Worm (Caenorhabditis elegans) whole organism, L1 larva: Measurements from ENCODE around the gene C33D9.13.

Experiments
- F16B12.6 ChIP-seq: fragments of 150-350 bp; optimal IDR thresholded peaks from 2 replicates; lab custom pipeline; 2014; ENCODE audit warnings: missing biosample characterization, missing genetic modification characterization
- egl-27 ChIP-seq, 2 experiments: fragments of 150-350 bp in 1 of 2; sonication (generic microtip); optimal IDR thresholded peaks; 3 replicates each; lab custom pipeline; 2017 to 2018; ENCODE audit warnings: missing biosample characterization in 2 of 2, missing genetic modification characterization in 2 of 2, missing genetic modification reagents in 2 of 2
- elt-2 ChIP-seq: sonication (generic microtip); optimal IDR thresholded peaks from 2 replicates; lab custom pipeline; 2016; ENCODE audit warnings: missing genetic modification characterization, mild to moderate bottlenecking, inconsistent platforms, missing compliant biosample characterization, missing genetic modification reagents
- elt-3 ChIP-seq, 6 experiments: fragments of 150-350 bp in 1 of 6; sonication (generic microtip); optimal IDR thresholded peaks; 2 replicates each; lab custom pipeline; 2017 to 2018; ENCODE audit warnings: missing biosample characterization in 6 of 6, missing genetic modification characterization in 6 of 6, inconsistent platforms in 1 of 6
- fkh-10 ChIP-seq: sonication (generic microtip); optimal IDR thresholded peaks from 2 replicates; lab custom pipeline; 2017; ENCODE audit warnings: missing biosample characterization, missing genetic modification reagents, missing genetic modification characterization
- jun-1 ChIP-seq: fragments of 150-350 bp; optimal IDR thresholded peaks from 2 replicates; lab custom pipeline; 2014; ENCODE audit warnings: missing biosample characterization, missing genetic modification reagents, missing genetic modification characterization
- mdl-1 ChIP-seq, 2 experiments: fragments of 150-350 bp; optimal IDR thresholded peaks; 2 replicates each; lab custom pipeline; 2014 to 2017; ENCODE audit warnings: missing biosample characterization in 2 of 2, missing genetic modification characterization in 2 of 2, inconsistent platforms in 1 of 2
- nhr-76 ChIP-seq: sonication (generic microtip); optimal IDR thresholded peaks from 2 replicates; lab custom pipeline; 2017; ENCODE audit warnings: missing biosample characterization, missing genetic modification characterization
- nhr-77 ChIP-seq: fragments of 150-350 bp; optimal IDR thresholded peaks from 2 replicates; lab custom pipeline; 2014; ENCODE audit warnings: missing biosample characterization, missing genetic modification characterization
- nhr-90 ChIP-seq: sonication (generic microtip); optimal IDR thresholded peaks from 2 replicates; lab custom pipeline; 2016; ENCODE audit warnings: mild to moderate bottlenecking, missing genetic modification characterization, missing compliant biosample characterization; ENCODE audit not compliant: poor library complexity
- pqm-1 ChIP-seq: sonication (generic microtip); optimal IDR thresholded peaks from 3 replicates; lab custom pipeline; 2017; ENCODE audit warnings: missing biosample characterization, missing genetic modification characterization
- skn-1 ChIP-seq: fragments of 150-350 bp; optimal IDR thresholded peaks from 2 replicates; lab custom pipeline; 2014; ENCODE audit warnings: missing biosample characterization, missing genetic modification characterization
- tlp-1 ChIP-seq: fragments of 150-350 bp; optimal IDR thresholded peaks from 2 replicates; lab custom pipeline; 2014; ENCODE audit warnings: missing biosample characterization, missing genetic modification characterization
- ztf-4 ChIP-seq: fragments of 150-350 bp; optimal IDR thresholded peaks from 2 replicates; lab custom pipeline; 2014; ENCODE audit warnings: missing biosample characterization, missing genetic modification characterization

DNA sequence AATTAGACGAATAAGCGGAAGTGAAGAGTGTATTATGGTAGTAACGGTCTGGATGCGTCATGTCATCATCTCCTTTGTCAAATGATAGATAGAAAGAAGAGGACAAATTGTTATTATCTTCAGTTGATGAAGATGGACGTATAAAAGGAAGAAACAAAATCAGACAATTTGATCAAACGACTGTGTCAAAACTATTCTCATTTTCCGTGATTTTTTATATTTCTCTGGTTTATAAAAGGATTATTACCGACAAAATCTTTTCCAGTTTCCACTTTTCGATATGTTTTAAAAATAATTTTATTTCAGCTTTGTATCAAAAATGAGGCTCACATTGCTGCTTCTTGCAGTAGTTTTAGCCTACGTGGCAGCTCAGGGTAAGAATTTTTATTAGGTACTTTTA lies 31.0 kb upstream of the C33D9.13 start, which contains the start of gene grsp-2:
- TF ChIP-seq elt-2 (tag; lab: Kevin White, UChicago) (no peak), skn-1 (no peak), ztf-4 (tag; lab: Kevin White, UChicago) (no peak), egl-27 (tag; optimal IDR thresholded peaks at IDR 0.05; lab: Kevin White, UChicago) (no peak), nhr-90 (tag; lab: Kevin White, UChicago) (no peak), pqm-1 (no peak), F16B12.6 (tag; lab: Kevin White, UChicago) (no peak), nhr-76 (tag; lab: Kevin White, UChicago) (no peak), nhr-77 (no peak), tlp-1 (tag; lab: Kevin White, UChicago) (no peak), fkh-10 (no peak), elt-3 (tag; optimal IDR thresholded peaks at IDR 0.05; lab: Kevin White, UChicago) (peak in 1 of 6 experiments; percentile 1), mdl-1 (tag; optimal IDR thresholded peaks at IDR 0.05; lab: Kevin White, UChicago) (no peak), jun-1 (tag; lab: Kevin White, UChicago) (no peak)
